Fruit fly (Drosophila melanogaster) whole organism, embryonic: Measurements from ENCODE around the gene Eig71Ec.

Experiments used
- CG12236 ChIP-seq: fragments of 200-800 bp; sonication (Bioruptor generic); optimal IDR thresholded peaks from 2 replicates; lab custom pipeline; 2016; ENCODE audit warnings: missing biosample characterization, missing genetic modification characterization
- CG13894 ChIP-seq: fragments of 200-800 bp; sonication (Bioruptor generic); optimal IDR thresholded peaks from 3 replicates; lab custom pipeline; 2018; ENCODE audit warnings: missing biosample characterization, mild to moderate bottlenecking, missing genetic modification characterization, moderate library complexity
- CG14667 ChIP-seq: fragments of 200-800 bp; sonication (Bioruptor generic); IDR thresholded peaks from 2 replicates; pipeline ENCODE4 v1.3.6; 2022; ENCODE audit warnings: missing biosample characterization, missing genetic modification characterization
- CG14860 ChIP-seq: fragments of 200-800 bp; sonication (Bioruptor generic); IDR thresholded peaks from 3 replicates; pipeline ENCODE4 v1.3.6; 2022; ENCODE audit warnings: missing biosample characterization, missing genetic modification characterization; ENCODE audit not compliant: partially characterized antibody
- CG15269 ChIP-seq: fragments of 200-800 bp; sonication (Bioruptor generic); optimal IDR thresholded peaks from 2 replicates; lab custom pipeline; 2018; ENCODE audit warnings: missing biosample characterization, mild to moderate bottlenecking, missing genetic modification characterization, moderate library complexity
- CG15696 ChIP-seq: fragments of 200-800 bp; sonication (Bioruptor generic); optimal IDR thresholded peaks from 2 replicates; lab custom pipeline; 2019; ENCODE audit warnings: missing biosample characterization, mild to moderate bottlenecking, missing genetic modification characterization, moderate library complexity
- CG16815 ChIP-seq: fragments of 200-800 bp; sonication (Bioruptor generic); optimal IDR thresholded peaks from 3 replicates; lab custom pipeline; 2017; ENCODE audit warnings: missing biosample characterization, mild to moderate bottlenecking, missing genetic modification characterization
- CG17361 ChIP-seq: fragments of 200-800 bp; sonication (Bioruptor generic); IDR thresholded peaks from 3 replicates; pipeline ENCODE4 v1.3.6; 2022; ENCODE audit warnings: missing biosample characterization, missing genetic modification characterization
- CG18262 ChIP-seq: fragments of 200-800 bp; optimal IDR thresholded peaks from 3 replicates; lab custom pipeline; 2019; ENCODE audit warnings: missing biosample characterization, mild to moderate bottlenecking, missing genetic modification characterization, moderate library complexity
- CG2120 ChIP-seq: fragments of 200-800 bp; sonication (Bioruptor generic); optimal IDR thresholded peaks from 3 replicates; lab custom pipeline; 2016; ENCODE audit warnings: missing biosample characterization, missing genetic modification characterization
- CG2199 ChIP-seq: fragments of 200-800 bp; sonication (Bioruptor generic); IDR thresholded peaks from 3 replicates; pipeline ENCODE4 v1.3.6; 2022; ENCODE audit warnings: missing biosample characterization, missing genetic modification characterization
- CG4730 ChIP-seq: fragments of 200-800 bp; sonication (Bioruptor generic); IDR thresholded peaks from 2 replicates; pipeline ENCODE4 v1.3.6; 2022; ENCODE audit warnings: missing biosample characterization, missing genetic modification characterization
- CG4854 ChIP-seq: fragments of 200-800 bp; sonication (Bioruptor generic); optimal IDR thresholded peaks from 2 replicates; lab custom pipeline; 2016; ENCODE audit warnings: missing biosample characterization, missing genetic modification characterization, inconsistent platforms
- CG6683 ChIP-seq: fragments of 200-800 bp; sonication (Bioruptor generic); optimal IDR thresholded peaks from 2 replicates; lab custom pipeline; 2017; ENCODE audit warnings: missing biosample characterization, mild to moderate bottlenecking, missing genetic modification characterization, missing genetic modification reagents
- CG6765 ChIP-seq: fragments of 200-800 bp; sonication (Bioruptor generic); optimal IDR thresholded peaks from 3 replicates; lab custom pipeline; 2017; ENCODE audit warnings: missing biosample characterization, mild to moderate bottlenecking, missing genetic modification characterization
- CG7786 ChIP-seq: fragments of 200-800 bp; sonication (Bioruptor generic); optimal IDR thresholded peaks from 2 replicates; lab custom pipeline; 2016; ENCODE audit warnings: missing biosample characterization, missing genetic modification characterization
- CG8281 ChIP-seq: fragments of 200-800 bp; sonication (Bioruptor generic); optimal IDR thresholded peaks from 2 replicates; lab custom pipeline; 2018; ENCODE audit warnings: missing biosample characterization, mild to moderate bottlenecking, missing genetic modification characterization, moderate library complexity
- Doc3 ChIP-seq: fragments of 200-800 bp; sonication (Bioruptor generic); IDR thresholded peaks from 3 replicates; pipeline ENCODE4 v1.3.6; 2022; ENCODE audit warnings: missing biosample characterization, missing genetic modification characterization; ENCODE audit not compliant: partially characterized antibody
- E2f1 ChIP-seq: fragments of 200-800 bp; sonication (Bioruptor generic); IDR thresholded peaks from 2 replicates; pipeline ENCODE4 v1.3.6; 2022; ENCODE audit warnings: missing biosample characterization, missing genetic modification characterization
- Hr39 ChIP-seq: fragments of >200 bp; optimal IDR thresholded peaks from 2 replicates; lab custom pipeline; 2017
- Hr51 ChIP-seq, 2 experiments: fragments of 200-800 bp; sonication (Bioruptor generic); optimal IDR thresholded peaks; 2 replicates in 1 of 2; 3 replicates in 1 of 2; lab custom pipeline; 2016 to 2018; ENCODE audit warnings: missing biosample characterization in 2 of 2, missing genetic modification characterization in 2 of 2, mild to moderate bottlenecking in 1 of 2, moderate library complexity in 1 of 2
- Nf-YB ChIP-seq: fragments of 200-800 bp; sonication (Bioruptor generic); optimal IDR thresholded peaks from 3 replicates; lab custom pipeline; 2019; ENCODE audit warnings: missing biosample characterization, mild to moderate bottlenecking, missing genetic modification characterization, moderate library complexity
- Nf-YC ChIP-seq: fragments of 200-800 bp; optimal IDR thresholded peaks from 3 replicates; lab custom pipeline; 2019; ENCODE audit warnings: missing biosample characterization, mild to moderate bottlenecking, missing genetic modification characterization, moderate library complexity
- Oli ChIP-seq: fragments of 200-800 bp; sonication (Bioruptor generic); optimal IDR thresholded peaks from 2 replicates; lab custom pipeline; 2018; ENCODE audit warnings: missing biosample characterization, mild to moderate bottlenecking, missing genetic modification characterization, moderate library complexity
- Pdp1 ChIP-seq, 2 experiments: fragments of 200-800 bp; sonication (Bioruptor generic); optimal IDR thresholded peaks; 3 replicates each; lab custom pipeline; 2016; ENCODE audit warnings: missing biosample characterization in 2 of 2, missing genetic modification characterization in 2 of 2, mild to moderate bottlenecking in 1 of 2, moderate library complexity in 1 of 2
- Sry-δ ChIP-seq: fragments of 200-800 bp; sonication (Bioruptor generic); optimal IDR thresholded peaks from 2 replicates; lab custom pipeline; 2016; ENCODE audit warnings: missing biosample characterization, missing genetic modification characterization
- Taf1 ChIP-seq: fragments of 200-800 bp; sonication (Bioruptor generic); IDR thresholded peaks from 2 replicates; pipeline ENCODE4 v1.3.6; 2022; ENCODE audit warnings: missing biosample characterization, missing genetic modification characterization
- Trl ChIP-seq, 3 experiments: fragments of >200 bp in 2 of 3; fragments of 200-800 bp in 1 of 3; sonication (Bioruptor generic) in 1 of 3; optimal IDR thresholded peaks; 2 replicates in 1 of 3; 3 replicates in 2 of 3; lab custom pipeline; 2016 to 2017; ENCODE audit warnings: missing biosample characterization in 1 of 3, missing genetic modification characterization in 1 of 3
- ap ChIP-seq: fragments of 200-800 bp; sonication (Bioruptor generic); IDR thresholded peaks from 2 replicates; pipeline ENCODE4 v1.3.6; 2022; ENCODE audit warnings: missing biosample characterization, missing genetic modification characterization
- ci ChIP-seq: fragments of 200-800 bp; sonication (Bioruptor generic); IDR thresholded peaks from 3 replicates; pipeline ENCODE4 v1.3.6; 2022; ENCODE audit warnings: missing biosample characterization, missing genetic modification characterization
- crc ChIP-seq: fragments of 200-800 bp; sonication (Bioruptor generic); optimal IDR thresholded peaks from 2 replicates; lab custom pipeline; 2016; ENCODE audit warnings: missing biosample characterization, missing genetic modification characterization
- dm ChIP-seq: fragments of 200-800 bp; sonication (Bioruptor generic); optimal IDR thresholded peaks from 3 replicates; lab custom pipeline; 2016; ENCODE audit warnings: missing biosample characterization, missing genetic modification characterization
- gem ChIP-seq: fragments of 200-800 bp; sonication (Bioruptor generic); optimal IDR thresholded peaks from 2 replicates; lab custom pipeline; 2019; ENCODE audit warnings: missing biosample characterization, mild to moderate bottlenecking, missing genetic modification characterization, moderate library complexity
- ham ChIP-seq: fragments of 200-800 bp; sonication (Bioruptor generic); IDR thresholded peaks from 2 replicates; pipeline ENCODE4 v1.3.6; 2022; ENCODE audit warnings: missing biosample characterization, missing genetic modification characterization
- hbn ChIP-seq: fragments of 200-800 bp; sonication (Bioruptor generic); IDR thresholded peaks from 2 replicates; pipeline ENCODE4 v1.3.6; 2022; ENCODE audit warnings: missing biosample characterization, missing genetic modification characterization; ENCODE audit not compliant: partially characterized antibody
- ken ChIP-seq: fragments of 200-800 bp; sonication (Bioruptor generic); IDR thresholded peaks from 3 replicates; pipeline ENCODE4 v1.3.6; 2022; ENCODE audit warnings: missing biosample characterization, missing genetic modification characterization
- lmd ChIP-seq: fragments of 200-800 bp; sonication (Bioruptor generic); IDR thresholded peaks from 2 replicates; pipeline ENCODE4 v1.3.6; 2022; ENCODE audit warnings: missing biosample characterization, missing genetic modification characterization
- lola ChIP-seq, 3 experiments: fragments of >200 bp in 2 of 3; fragments of 200-800 bp in 1 of 3; sonication (Bioruptor generic) in 1 of 3; optimal IDR thresholded peaks; 2 replicates each; lab custom pipeline; 2017 to 2019; ENCODE audit warnings: missing biosample characterization in 3 of 3, missing genetic modification characterization in 3 of 3, mild to moderate bottlenecking in 1 of 3, moderate library complexity in 1 of 3
- p53 ChIP-seq: fragments of 200-800 bp; sonication (Bioruptor generic); optimal IDR thresholded peaks from 2 replicates; lab custom pipeline; 2016; ENCODE audit warnings: missing biosample characterization, missing genetic modification characterization
- pb ChIP-seq: fragments of 200-800 bp; sonication (Bioruptor generic); optimal IDR thresholded peaks from 3 replicates; lab custom pipeline; 2016; ENCODE audit warnings: missing biosample characterization, missing genetic modification characterization
- peb ChIP-seq: fragments of 200-800 bp; sonication (Bioruptor generic); IDR thresholded peaks from 2 replicates; pipeline ENCODE4 v1.3.6; 2022; ENCODE audit warnings: missing biosample characterization, missing genetic modification characterization
- psq ChIP-seq: fragments of 200-800 bp; sonication (Bioruptor generic); optimal IDR thresholded peaks from 2 replicates; lab custom pipeline; 2017; ENCODE audit warnings: missing biosample characterization, missing genetic modification characterization
- ranshi ChIP-seq: fragments of 200-800 bp; sonication (Bioruptor generic); IDR thresholded peaks from 2 replicates; pipeline ENCODE4 v1.3.6; 2022; ENCODE audit warnings: missing biosample characterization, missing genetic modification characterization
- run ChIP-seq: fragments of 200-800 bp; sonication (Bioruptor generic); optimal IDR thresholded peaks from 3 replicates; lab custom pipeline; 2018; ENCODE audit warnings: missing biosample characterization, mild to moderate bottlenecking, missing genetic modification characterization
- schlank ChIP-seq: fragments of 200-800 bp; sonication (Bioruptor generic); optimal IDR thresholded peaks from 2 replicates; lab custom pipeline; 2018; ENCODE audit warnings: missing biosample characterization, mild to moderate bottlenecking, missing genetic modification characterization
- sqz ChIP-seq: fragments of 200-800 bp; sonication (Bioruptor generic); optimal IDR thresholded peaks from 3 replicates; lab custom pipeline; 2018; ENCODE audit warnings: missing biosample characterization, mild to moderate bottlenecking, missing genetic modification characterization
- tap ChIP-seq: fragments of 200-800 bp; optimal IDR thresholded peaks from 3 replicates; lab custom pipeline; 2019; ENCODE audit warnings: missing biosample characterization, mild to moderate bottlenecking, missing genetic modification characterization, moderate library complexity
- tio ChIP-seq: fragments of 200-800 bp; sonication (Bioruptor generic); optimal IDR thresholded peaks from 2 replicates; lab custom pipeline; 2017; ENCODE audit warnings: missing biosample characterization, missing genetic modification characterization, inconsistent platforms
- tup ChIP-seq: fragments of 200-800 bp; sonication (Bioruptor generic); optimal IDR thresholded peaks from 2 replicates; lab custom pipeline; 2016; ENCODE audit warnings: missing biosample characterization, mild to moderate bottlenecking, missing genetic modification characterization, moderate library complexity
- unc-4 ChIP-seq: fragments of 200-800 bp; sonication (Bioruptor generic); IDR thresholded peaks from 2 replicates; pipeline ENCODE4 v1.3.6; 2022; ENCODE audit warnings: missing biosample characterization, missing genetic modification characterization; ENCODE audit not compliant: partially characterized antibody

Gene Eig71Ec

dm6 chr3L:15700338-15700966 is 48.4 kb upstream of the Eig71Ec start (continued):
- TF ChIP-seq sqz (peak; percentile 20), dm (GFP tag; lab: Kevin White, UChicago) (no peak), crc (no peak), CG17361 (peak; percentile 66; the same call in 2 of the 3 replicates), CG15269 (no peak), CG2120 (GFP tag; lab: Kevin White, UChicago) (no peak), Pdp1 (GFP tag; optimal IDR thresholded peaks at IDR 0.05; lab: Kevin White, UChicago) (no peak), schlank (tag; lab: Kevin White, UChicago) (no peak), unc-4 (GFP tag; lab: Robert Waterston, UW) (no peak), CG4854 (no peak), lmd (no peak), CG14667 (no peak), tup (GFP tag; lab: Kevin White, UChicago) (no peak), CG16815 (GFP tag; lab: Kevin White, UChicago) (peak; percentile 81), ken (GFP tag; lab: Robert Waterston, UW) (no peak), tio (GFP tag; lab: Kevin White, UChicago) (peak; percentile 48), CG2199 (GFP tag; lab: Robert Waterston, UW) (0 out of 3 replicates have a peak, but pooled peaks have one; percentile 44), E2f1 (GFP tag; lab: Robert Waterston, UW) (no peak), CG12236 (no peak), Nf-YB (GFP tag; lab: Kevin White, UChicago) (peak; percentile 41), ranshi (GFP tag; lab: Robert Waterston, UW) (no peak), Trl (optimal IDR thresholded peaks at IDR 0.05; lab: Kevin White, UChicago) (no peak), Trl (GFP tag; optimal IDR thresholded peaks at IDR 0.05; lab: Kevin White, UChicago) (no peak), Hr39 (lab: Kevin White, UChicago) (no peak), CG6683 (GFP tag; lab: Kevin White, UChicago) (no peak), CG18262 (tag; lab: Kevin White, UChicago) (peak; percentile 83), Hr51 (GFP tag; optimal IDR thresholded peaks at IDR 0.05; lab: Kevin White, UChicago) (no peak), tap (tag; lab: Kevin White, UChicago) (no peak), Nf-YC (tag; lab: Kevin White, UChicago) (no peak), psq (no peak), lola (GFP tag; optimal IDR thresholded peaks at IDR 0.05; lab: Kevin White, UChicago) (peak in 1 of 3 experiments; percentile 96), hbn (no peak), ci (GFP tag; lab: Robert Waterston, UW) (no peak), run (tag; lab: Kevin White, UChicago) (no peak), gem (peak; percentile 83), p53 (GFP tag; lab: Kevin White, UChicago) (no peak), Taf1 (GFP tag; lab: Robert Waterston, UW) (no peak), CG14860 (no peak), CG7786 (no peak), CG8281 (tag; lab: Kevin White, UChicago) (no peak), CG4730 (GFP tag; lab: Robert Waterston, UW) (no peak), Sry-δ (GFP tag; lab: Kevin White, UChicago) (no peak), ap (GFP tag; lab: Robert Waterston, UW) (no peak), peb (GFP tag; lab: Robert Waterston, UW) (no peak), ham (GFP tag; lab: Robert Waterston, UW) (no peak), pb (no peak), Oli (tag; lab: Kevin White, UChicago) (peak; percentile 42), CG6765 (GFP tag; lab: Kevin White, UChicago) (no peak), CG13894 (tag; lab: Kevin White, UChicago) (no peak), CG15696 (tag; lab: Kevin White, UChicago) (peak; percentile 93), Doc3 (no peak)
